Worm (Caenorhabditis elegans): ENCODE results near the gene dnj-25.

Gene dnj-25

DNA sequence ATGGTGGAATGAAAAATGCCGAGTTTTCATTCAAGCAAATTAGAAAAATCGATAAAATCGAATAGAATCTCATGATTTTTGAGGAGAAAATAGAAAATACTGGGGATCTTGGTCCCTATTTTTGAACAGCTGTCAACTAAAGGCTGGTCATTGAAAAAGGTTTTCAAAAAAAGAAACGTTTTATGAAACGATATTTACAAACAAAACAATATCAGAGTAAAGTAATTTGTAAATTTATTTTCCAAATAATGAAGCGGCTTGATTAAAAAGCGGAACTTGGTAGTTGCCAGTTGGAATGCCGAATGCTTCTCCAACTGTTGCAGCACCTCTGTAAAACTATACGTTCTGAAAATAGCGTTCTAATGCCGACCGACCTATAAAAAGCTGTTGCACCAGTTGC lies 29.5 kb upstream of the dnj-25 start, which contains the start of gene F38A6.5:
F38A6.5 (minus strand) TSS at position 101 of the 400 bp plus-strand sequence.
- TF ChIP-seq F13C5.2 (tag; optimal IDR thresholded peaks at IDR 0.05) (no peak), sea-1 (GFP tag; conservative IDR thresholded peaks at IDR 0.05) (no peak), hmg-4 (GFP tag; optimal IDR thresholded peaks at IDR 0.05) (no peak), tra-4 (tag; optimal IDR thresholded peaks at IDR 0.05) (no peak), pes-1 (GFP tag; IDR thresholded peaks at IDR 0.05) (no peak), ets-7 (tag; optimal IDR thresholded peaks at IDR 0.05) (no peak)

DNA sequence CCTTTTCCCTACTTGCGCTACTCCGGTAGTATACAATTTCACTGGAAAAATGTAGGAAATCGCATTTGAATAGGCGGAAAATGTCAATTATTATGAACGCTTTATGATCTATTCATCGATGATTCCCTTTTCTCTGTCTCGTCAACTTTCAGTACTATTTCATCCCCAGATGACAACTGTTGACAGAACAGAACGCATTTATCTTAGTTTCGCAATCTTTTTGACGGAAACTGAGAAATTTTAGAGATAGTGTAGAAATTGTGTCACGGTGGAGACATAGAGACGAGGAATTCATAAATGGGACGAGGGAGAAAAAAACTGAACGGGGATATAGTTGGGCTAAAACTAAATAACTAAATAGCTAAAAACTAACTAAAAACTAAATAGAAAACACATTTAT lies 27.6 kb upstream of the dnj-25 start:
- TF ChIP-seq ceh-13 (GFP tag; optimal IDR thresholded peaks at IDR 0.05) (no peak), hmg-4 (GFP tag; optimal IDR thresholded peaks at IDR 0.05) (no peak), hmbx-1 (tag; optimal IDR thresholded peaks at IDR 0.05) (no peak), scrt-1 (GFP tag; IDR thresholded peaks at IDR 0.05) (no peak), ama-1 (optimal IDR thresholded peaks at IDR 0.05) (no peak)

DNA sequence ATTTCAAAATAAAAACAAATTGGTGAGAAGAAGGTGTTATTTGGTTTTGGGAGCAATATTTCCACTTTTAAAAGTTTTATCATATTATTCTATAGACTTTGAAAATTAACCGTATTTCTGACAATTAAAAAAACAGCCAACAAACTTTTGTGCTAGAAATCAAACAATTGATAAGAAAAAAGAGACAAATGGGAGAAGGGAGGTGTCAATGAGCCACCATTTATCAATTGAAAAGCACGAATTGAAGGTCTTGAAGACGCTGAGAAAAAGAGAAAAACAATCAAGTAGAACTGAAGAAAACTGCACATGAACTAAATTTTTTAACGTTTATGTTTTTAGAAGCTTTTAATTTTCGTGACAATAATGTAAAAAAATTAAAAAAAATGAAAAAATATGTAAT lies 26.7 kb upstream of the dnj-25 start:
- TF ChIP-seq hmbx-1 (tag; optimal IDR thresholded peaks at IDR 0.05) (no peak), tra-4 (tag; optimal IDR thresholded peaks at IDR 0.05) (no peak)

DNA sequence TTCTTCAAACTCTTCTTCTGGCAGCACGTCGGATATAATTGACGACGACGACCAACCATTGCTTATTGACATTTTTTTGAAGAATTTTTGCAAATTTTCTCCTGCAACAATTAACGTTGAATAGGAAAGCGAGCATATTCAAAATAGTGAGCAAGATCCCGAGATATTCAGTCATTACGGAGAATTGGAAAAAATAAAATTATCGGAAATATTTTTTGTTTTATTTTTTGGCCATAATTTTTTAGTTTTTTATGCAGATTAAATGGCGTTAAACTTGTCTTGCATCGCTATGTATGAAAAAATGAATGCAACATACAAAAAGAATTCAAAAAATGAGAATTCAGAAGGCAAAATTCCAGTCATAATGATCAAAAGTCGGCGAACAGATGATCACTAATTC lies 25.9 kb upstream of the dnj-25 start, which contains the start of gene elp-1:
elp-1 (minus strand) TSS at position 101 of the 400 bp plus-strand sequence.
- TF ChIP-seq scrt-1 (GFP tag; IDR thresholded peaks at IDR 0.05) (no peak), B0310.2 (tag; optimal IDR thresholded peaks at IDR 0.05) (no peak), aly-1 (tag; optimal IDR thresholded peaks at IDR 0.05) (no peak), ama-1 (optimal IDR thresholded peaks at IDR 0.05) (no peak), tbx-11 (GFP tag; IDR thresholded peaks at IDR 0.05) (no peak), F13C5.2 (tag; optimal IDR thresholded peaks at IDR 0.05) (no peak), ets-7 (tag; optimal IDR thresholded peaks at IDR 0.05) (no peak), ceh-36 (tag; optimal IDR thresholded peaks at IDR 0.05) (no peak), hmg-4 (GFP tag; optimal IDR thresholded peaks at IDR 0.05) (no peak), hmbx-1 (tag; optimal IDR thresholded peaks at IDR 0.05) (no peak), tbx-37 (GFP tag; conservative IDR thresholded peaks at IDR 0.05) (no peak), sea-1 (GFP tag; conservative IDR thresholded peaks at IDR 0.05) (no peak), pes-1 (GFP tag; IDR thresholded peaks at IDR 0.05) (no peak), flt-1 (GFP tag; IDR thresholded peaks at IDR 0.05) (no peak), tra-4 (tag; optimal IDR thresholded peaks at IDR 0.05) (no peak), ceh-13 (GFP tag; optimal IDR thresholded peaks at IDR 0.05) (no peak), hnd-1 (tag; optimal IDR thresholded peaks at IDR 0.05) (no peak)

DNA sequence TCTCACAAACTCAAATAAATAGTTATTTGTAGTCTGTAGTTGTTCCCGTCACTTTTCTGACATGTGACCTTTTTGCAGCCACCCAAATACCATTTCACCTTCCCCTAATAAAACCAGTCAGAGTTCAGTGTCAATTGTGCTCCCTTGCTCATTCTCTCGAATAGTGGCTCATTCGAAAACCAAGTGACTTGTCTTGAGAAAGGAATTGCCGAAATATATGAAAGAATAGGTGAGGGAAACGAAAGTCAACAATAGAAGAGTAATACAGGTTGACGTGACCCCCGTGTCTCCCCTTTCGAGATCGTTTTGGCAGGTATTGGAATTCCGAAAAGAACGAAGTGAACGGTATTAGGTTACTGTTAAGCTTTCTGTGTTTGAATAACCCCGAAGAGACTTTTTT lies 19.0 kb upstream of the dnj-25 start:
- no peak for TF ChIP-seq tra-4 (tag; optimal IDR thresholded peaks at IDR 0.05)
- TF ChIP-seq hnd-1 (tag; optimal IDR thresholded peaks at IDR 0.05) = no peak
- no peak for TF ChIP-seq F13C5.2 (tag; optimal IDR thresholded peaks at IDR 0.05)
- TF ChIP-seq pes-1 (GFP tag; IDR thresholded peaks at IDR 0.05) = no peak

DNA sequence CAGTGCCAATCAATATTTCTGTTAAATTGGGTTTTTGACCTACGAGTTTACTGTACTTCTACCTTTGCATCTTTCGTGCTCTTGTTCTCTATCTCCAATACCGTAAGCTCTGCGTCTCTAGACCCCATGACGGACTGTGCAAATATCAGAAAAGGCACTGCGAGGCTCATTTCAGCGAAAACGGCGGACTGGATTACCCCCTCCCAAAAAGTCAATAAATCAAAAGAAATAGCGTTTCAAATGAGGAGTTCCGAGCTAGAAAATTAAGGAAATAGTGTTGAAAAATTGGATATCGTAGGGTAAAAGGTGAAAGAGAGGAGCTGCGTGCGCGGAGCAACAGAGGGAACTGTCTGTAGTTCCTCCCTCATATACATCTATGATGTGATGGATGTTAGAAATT lies 17.6 kb upstream of the dnj-25 start:
- TF ChIP-seq hmbx-1 (tag; optimal IDR thresholded peaks at IDR 0.05) = no peak
- TF ChIP-seq sea-1 (GFP tag; conservative IDR thresholded peaks at IDR 0.05) = no peak
- TF ChIP-seq F13C5.2 (tag; optimal IDR thresholded peaks at IDR 0.05) = no peak
- TF ChIP-seq ets-7 (tag; optimal IDR thresholded peaks at IDR 0.05) = no peak
- TF ChIP-seq ceh-36 (tag; optimal IDR thresholded peaks at IDR 0.05) = no peak
- TF ChIP-seq tbx-11 (GFP tag; IDR thresholded peaks at IDR 0.05) = no peak
- no peak for TF ChIP-seq tra-4 (tag; optimal IDR thresholded peaks at IDR 0.05)
- no peak for TF ChIP-seq hnd-1 (tag; optimal IDR thresholded peaks at IDR 0.05)

DNA sequence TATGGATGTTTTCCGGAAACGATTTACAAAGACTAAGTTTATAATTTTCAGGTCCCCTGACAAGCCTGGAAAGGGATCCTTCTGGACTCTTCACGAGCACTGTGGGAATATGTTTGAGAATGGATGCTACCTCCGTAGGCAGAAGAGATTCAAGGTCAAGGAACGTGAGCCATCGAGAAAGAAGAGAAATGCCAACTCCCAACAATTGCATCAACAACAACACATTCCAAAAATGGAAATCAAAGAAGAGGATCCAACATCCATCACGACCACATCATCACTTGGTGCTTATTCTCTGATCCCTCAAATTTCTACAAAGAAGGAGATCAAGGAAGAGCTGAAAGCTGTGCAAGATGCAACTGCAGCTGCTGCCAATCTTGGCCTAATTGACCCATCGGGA lies 14.0 kb upstream of the dnj-25 start:
- TF ChIP-seq scrt-1 (GFP tag; IDR thresholded peaks at IDR 0.05) = no peak
- no peak for TF ChIP-seq ceh-13 (GFP tag; optimal IDR thresholded peaks at IDR 0.05)
- no peak for TF ChIP-seq hmg-4 (GFP tag; optimal IDR thresholded peaks at IDR 0.05)
- TF ChIP-seq B0310.2 (tag; optimal IDR thresholded peaks at IDR 0.05) = no peak
- no peak for TF ChIP-seq flt-1 (GFP tag; IDR thresholded peaks at IDR 0.05)
- TF ChIP-seq sea-1 (GFP tag; conservative IDR thresholded peaks at IDR 0.05) = no peak
- no peak for TF ChIP-seq aly-1 (tag; optimal IDR thresholded peaks at IDR 0.05)
- TF ChIP-seq ets-7 (tag; optimal IDR thresholded peaks at IDR 0.05) = no peak
- no peak for TF ChIP-seq pes-1 (GFP tag; IDR thresholded peaks at IDR 0.05)
- no peak for TF ChIP-seq hnd-1 (tag; optimal IDR thresholded peaks at IDR 0.05)
- no peak for TF ChIP-seq ceh-36 (tag; optimal IDR thresholded peaks at IDR 0.05)
- TF ChIP-seq tbx-37 (GFP tag; conservative IDR thresholded peaks at IDR 0.05) = no peak
- TF ChIP-seq tra-4 (tag; optimal IDR thresholded peaks at IDR 0.05) = no peak
- TF ChIP-seq ama-1 (optimal IDR thresholded peaks at IDR 0.05) = no peak
- no peak for TF ChIP-seq tbx-11 (GFP tag; IDR thresholded peaks at IDR 0.05)
- TF ChIP-seq F13C5.2 (tag; optimal IDR thresholded peaks at IDR 0.05) = no peak
- no peak for TF ChIP-seq hmbx-1 (tag; optimal IDR thresholded peaks at IDR 0.05)

DNA sequence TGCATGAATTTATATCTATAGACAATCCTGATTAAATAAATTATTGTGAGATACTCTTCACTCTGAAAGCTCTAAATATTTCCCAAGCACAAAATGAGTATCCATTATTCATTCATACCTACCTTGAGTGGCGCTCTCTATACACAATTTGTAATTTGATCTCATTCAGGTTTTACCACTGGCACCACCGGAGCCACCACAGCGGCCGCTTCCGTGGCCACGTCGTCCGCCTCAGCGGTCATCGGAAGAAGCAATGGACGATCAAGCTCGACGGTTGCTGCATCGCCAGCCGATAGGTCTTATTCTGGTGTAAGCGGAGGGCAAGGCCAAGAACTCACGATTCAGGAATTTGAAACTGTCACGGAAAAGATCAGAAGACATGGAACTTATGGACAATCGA lies 13.1 kb upstream of the dnj-25 start:
- TF ChIP-seq flt-1 (GFP tag; IDR thresholded peaks at IDR 0.05) (no peak), ceh-13 (GFP tag; optimal IDR thresholded peaks at IDR 0.05) (no peak), tbx-11 (GFP tag; IDR thresholded peaks at IDR 0.05) (no peak), sea-1 (GFP tag; conservative IDR thresholded peaks at IDR 0.05) (no peak), pes-1 (GFP tag; IDR thresholded peaks at IDR 0.05) (no peak), aly-1 (tag; optimal IDR thresholded peaks at IDR 0.05) (no peak), F13C5.2 (tag; optimal IDR thresholded peaks at IDR 0.05) (no peak)

DNA sequence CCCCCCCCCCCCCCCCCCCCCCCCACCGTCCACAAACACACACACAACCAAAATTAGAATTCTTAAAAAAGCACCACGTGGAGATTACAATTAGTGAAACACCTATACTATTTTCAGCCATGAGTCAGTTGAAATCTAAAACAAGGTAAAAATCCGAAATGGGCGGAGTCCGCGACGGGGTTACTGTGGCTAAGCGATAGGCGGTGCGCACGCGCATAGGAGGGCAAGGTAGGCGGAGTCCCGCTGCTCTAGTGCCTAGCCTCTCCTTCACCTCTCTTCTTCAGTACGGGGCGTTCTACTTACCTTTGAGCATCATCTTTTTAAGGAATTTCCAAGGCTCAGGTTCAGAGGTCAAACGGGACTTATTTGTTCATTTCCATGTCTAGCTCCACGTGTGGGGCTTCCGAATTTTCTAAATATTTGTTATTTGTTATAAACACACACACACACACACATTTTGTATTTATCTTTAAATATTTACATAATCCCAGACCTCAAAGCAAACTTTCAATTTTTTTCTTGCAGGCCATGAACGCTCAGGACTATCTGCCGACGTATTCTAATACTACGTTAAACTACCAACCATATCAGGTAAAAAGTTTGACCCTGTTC lies 12.3 kb upstream of the dnj-25 start:
- TF ChIP-seq pes-1 (GFP tag; IDR thresholded peaks at IDR 0.05) = no peak
- no peak for TF ChIP-seq hnd-1 (tag; optimal IDR thresholded peaks at IDR 0.05)
- TF ChIP-seq tbx-11 (GFP tag; IDR thresholded peaks at IDR 0.05) = no peak
- no peak for TF ChIP-seq aly-1 (tag; optimal IDR thresholded peaks at IDR 0.05)
- no peak for TF ChIP-seq tbx-37 (GFP tag; conservative IDR thresholded peaks at IDR 0.05)

Data from whole organism, early embryonic.